Worm (Caenorhabditis elegans) whole organism, midembryonic: Measurements from ENCODE around the gene let-70.

ENCODE experiments used
- T22C8.4 ChIP-seq: fragments of 200-800 bp; sonication (Bioruptor generic); IDR thresholded peaks from 2 replicates; pipeline ENCODE4 v1.3.6; 2022; ENCODE audit warnings: missing genetic modification characterization, missing compliant biosample characterization
- cog-1 ChIP-seq: sonication (generic microtip); optimal IDR thresholded peaks from 2 replicates; lab custom pipeline; 2016; ENCODE audit warnings: missing genetic modification characterization, missing compliant biosample characterization
- flt-1 ChIP-seq: fragments of 200-800 bp; sonication (Bioruptor generic); IDR thresholded peaks from 2 replicates; pipeline ENCODE4 v1.3.6; 2022; ENCODE audit warnings: missing genetic modification characterization, missing compliant biosample characterization
- med-1 ChIP-seq: sonication (generic microtip); optimal IDR thresholded peaks from 2 replicates; lab custom pipeline; 2017; ENCODE audit warnings: missing genetic modification characterization, mild to moderate bottlenecking, missing compliant biosample characterization, antibody characterized with exemption, missing genetic modification reagents; ENCODE audit not compliant: insufficient read depth
- ref-1 ChIP-seq: fragments of 200-800 bp; sonication (Bioruptor generic); conservative IDR thresholded peaks from 2 replicates; pipeline ENCODE4 v1.3.6; 2022; ENCODE audit warnings: missing genetic modification reagents, missing genetic modification characterization, missing compliant biosample characterization

DNA sequence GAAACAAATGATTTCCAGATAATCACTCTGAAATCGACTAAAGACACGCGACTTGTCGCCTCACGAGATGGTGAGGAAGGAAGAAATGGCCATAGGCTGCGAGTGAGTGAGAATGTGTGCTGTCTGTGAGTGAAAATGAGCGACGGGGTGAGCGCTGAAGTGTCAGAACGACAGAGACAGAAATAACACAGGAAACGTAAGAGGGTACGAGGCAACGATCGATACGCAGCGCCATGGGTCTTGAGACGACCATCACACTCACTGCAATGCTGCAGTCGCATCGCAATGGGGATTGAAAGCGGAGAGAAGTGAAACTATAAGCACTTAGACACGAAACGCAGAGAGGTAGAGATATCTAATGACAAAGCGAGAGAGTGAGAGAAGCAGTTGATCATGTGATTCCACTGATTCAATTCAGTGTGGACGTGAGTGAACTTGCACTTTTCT, 759 bp upstream of the let-70 start:
- TF ChIP-seq ref-1 (GFP tag; lab: Robert Waterston, UW) (no peak), med-1 (GFP tag; lab: Kevin White, UChicago) (no peak), flt-1 (GFP tag; lab: Robert Waterston, UW) (no peak), cog-1 (peak; percentile 63), T22C8.4 (GFP tag; lab: Robert Waterston, UW) (peak; percentile 91)
